Worm (Caenorhabditis elegans): ENCODE results near the gene Y71H2AM.29.

DNA sequence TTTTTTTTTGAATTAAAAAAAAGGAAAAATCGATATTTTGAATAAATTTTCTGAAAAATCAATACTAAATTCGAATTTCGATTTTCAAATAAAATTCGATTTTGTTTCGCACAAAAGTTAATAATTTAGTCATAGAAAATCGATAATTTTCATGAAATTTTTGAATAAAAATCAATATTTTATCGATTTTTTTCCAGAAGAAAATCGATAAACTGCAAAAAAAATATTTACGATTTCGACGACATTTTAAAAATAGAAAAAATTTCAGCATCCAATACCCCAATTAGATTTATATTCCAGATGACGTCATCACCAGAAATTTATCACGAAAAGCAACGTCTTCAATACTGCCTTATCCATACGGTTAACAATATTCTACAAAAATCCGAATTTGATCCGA is 3.8 kb downstream of the Y71H2AM.29 start, which contains the start of gene josd-1:
- TF ChIP-seq elt-3 (tag; optimal IDR thresholded peaks at IDR 0.05) (no peak), zag-1 (tag; optimal IDR thresholded peaks at IDR 0.05) (no peak), lsy-2 (tag; optimal IDR thresholded peaks at IDR 0.05) (no peak)
